Worm (Caenorhabditis elegans) whole organism, midembryonic: Measurements from ENCODE around the gene col-157.

Experiments
- T22C8.4 ChIP-seq: fragments of 200-800 bp; sonication (Bioruptor generic); IDR thresholded peaks from 2 replicates; pipeline ENCODE4 v1.3.6; 2022; ENCODE audit warnings: missing genetic modification characterization, missing compliant biosample characterization
- cog-1 ChIP-seq: sonication (generic microtip); optimal IDR thresholded peaks from 2 replicates; lab custom pipeline; 2016; ENCODE audit warnings: missing genetic modification characterization, missing compliant biosample characterization
- flt-1 ChIP-seq: fragments of 200-800 bp; sonication (Bioruptor generic); IDR thresholded peaks from 2 replicates; pipeline ENCODE4 v1.3.6; 2022; ENCODE audit warnings: missing genetic modification characterization, missing compliant biosample characterization
- klf-2 ChIP-seq: fragments of 200-800 bp; sonication (Bioruptor generic); conservative IDR thresholded peaks from 2 replicates; pipeline ENCODE4 v1.3.6; 2022; ENCODE audit warnings: missing genetic modification reagents, missing genetic modification characterization, missing compliant biosample characterization
- med-1 ChIP-seq: sonication (generic microtip); optimal IDR thresholded peaks from 2 replicates; lab custom pipeline; 2017; ENCODE audit warnings: missing genetic modification characterization, mild to moderate bottlenecking, missing compliant biosample characterization, antibody characterized with exemption, missing genetic modification reagents; ENCODE audit not compliant: insufficient read depth
- ref-1 ChIP-seq: fragments of 200-800 bp; sonication (Bioruptor generic); conservative IDR thresholded peaks from 2 replicates; pipeline ENCODE4 v1.3.6; 2022; ENCODE audit warnings: missing genetic modification reagents, missing genetic modification characterization, missing compliant biosample characterization
- tab-1 ChIP-seq: fragments of 200-800 bp; sonication (Bioruptor generic); IDR thresholded peaks from 2 replicates; pipeline ENCODE4 v1.3.6; 2022; ENCODE audit warnings: missing genetic modification characterization, missing compliant biosample characterization
- ztf-23 ChIP-seq: fragments of 200-800 bp; sonication (Bioruptor generic); IDR thresholded peaks from 2 replicates; pipeline ENCODE4 v1.3.6; 2022; ENCODE audit warnings: missing genetic modification reagents, missing genetic modification characterization, missing compliant biosample characterization
- ztf-29 ChIP-seq: fragments of 200-800 bp; sonication (Bioruptor generic); IDR thresholded peaks from 2 replicates; pipeline ENCODE4 v1.3.6; 2022; ENCODE audit warnings: missing genetic modification reagents, missing genetic modification characterization, missing compliant biosample characterization

DNA sequence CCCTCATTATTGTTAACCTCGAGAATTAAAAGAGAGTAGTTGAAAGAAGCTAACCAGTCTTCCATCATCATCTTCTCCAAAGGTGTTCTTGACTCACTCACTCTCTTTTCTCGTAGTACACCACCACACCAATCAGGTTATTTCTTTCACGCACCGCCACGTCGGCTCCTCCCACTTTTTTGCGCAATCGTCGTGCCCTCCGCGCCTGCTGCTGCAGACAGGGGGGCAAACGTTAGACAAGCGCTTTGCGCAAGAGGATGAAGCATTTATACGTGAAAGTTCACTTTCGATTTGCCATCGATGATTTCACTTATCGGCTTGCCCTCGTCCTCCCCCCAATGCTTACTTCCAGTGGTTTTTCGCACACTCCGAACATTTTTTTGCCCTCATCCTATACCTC lies 41.5 kb downstream of the col-157 start:
- TF ChIP-seq tab-1 (GFP tag; lab: Robert Waterston, UW), result no peak
- no peak for TF ChIP-seq med-1 (GFP tag; lab: Kevin White, UChicago)
- TF ChIP-seq klf-2 (GFP tag; lab: Robert Waterston, UW), result no peak
- no peak for TF ChIP-seq T22C8.4 (GFP tag; lab: Robert Waterston, UW)
- no peak for TF ChIP-seq ztf-23 (GFP tag; lab: Robert Waterston, UW)
- TF ChIP-seq ztf-29, result no peak
- no peak for TF ChIP-seq flt-1 (GFP tag; lab: Robert Waterston, UW)
- no peak for TF ChIP-seq cog-1 (tag; lab: Kevin White, UChicago)
- TF ChIP-seq ref-1 (GFP tag; lab: Robert Waterston, UW), result no peak
